Worm (Caenorhabditis elegans) whole organism, L4 larva: Measurements from ENCODE around the gene bbs-5.
A peak's percentile ranks its signal among the peaks of the same experiment; 100 is the strongest.

Experiments used
- F44E2.7 ChIP-seq: fragments of 200-800 bp; sonication (Bioruptor generic); IDR thresholded peaks from 2 replicates; pipeline ENCODE4 v2.1.2; 2022; ENCODE audit warnings: missing genetic modification characterization, missing compliant biosample characterization
- R02D3.7 ChIP-seq: fragments of 150-350 bp; sonication (generic microtip); optimal IDR thresholded peaks from 3 replicates; lab custom pipeline; 2014; ENCODE audit warnings: missing biosample characterization, missing genetic modification characterization
- T20F7.1 ChIP-seq: fragments of 200-800 bp; sonication (Bioruptor generic); optimal IDR thresholded peaks from 2 replicates; lab custom pipeline; 2018; ENCODE audit warnings: mild to moderate bottlenecking, missing genetic modification characterization, missing compliant biosample characterization
- Y48G9A.11 ChIP-seq: fragments of 200-800 bp; sonication (Bioruptor generic); IDR thresholded peaks from 2 replicates; pipeline ENCODE4 v1.3.6; 2022; ENCODE audit warnings: missing genetic modification reagents, missing genetic modification characterization, missing compliant biosample characterization
- Y5F2A.4 ChIP-seq: fragments of 200-800 bp; sonication (Bioruptor generic); optimal IDR thresholded peaks from 2 replicates; lab custom pipeline; 2018; ENCODE audit warnings: mild to moderate bottlenecking, missing genetic modification characterization, missing compliant biosample characterization
- aha-1 ChIP-seq: fragments of 150-350 bp; peaks from one replicate; lab custom pipeline; 2014; ENCODE audit warnings: missing biosample characterization, missing genetic modification characterization
- aly-2 ChIP-seq: sonication (generic microtip); optimal IDR thresholded peaks from 2 replicates; lab custom pipeline; 2018; ENCODE audit warnings: missing biosample characterization, missing genetic modification characterization
- attf-4 ChIP-seq: sonication (generic microtip); optimal IDR thresholded peaks from 3 replicates; lab custom pipeline; 2017; ENCODE audit warnings: missing biosample characterization, missing genetic modification characterization
- ceh-20 ChIP-seq: fragments of 200-800 bp; sonication (Bioruptor generic); IDR thresholded peaks from 2 replicates; pipeline ENCODE4 v1.3.6; 2022; ENCODE audit warnings: missing genetic modification reagents, missing genetic modification characterization, missing compliant biosample characterization
- ceh-28 ChIP-seq: fragments of 150-350 bp; optimal IDR thresholded peaks from 2 replicates; lab custom pipeline; 2014; ENCODE audit warnings: missing biosample characterization, missing genetic modification reagents, missing genetic modification characterization
- cey-2 ChIP-seq: sonication (generic microtip); optimal IDR thresholded peaks from 3 replicates; lab custom pipeline; 2017; ENCODE audit warnings: missing genetic modification characterization, mild to moderate bottlenecking, missing compliant biosample characterization, antibody characterized with exemption, borderline replicate concordance; ENCODE audit not compliant: insufficient read depth
- ctbp-1 ChIP-seq: fragments of 200-800 bp; sonication (Bioruptor generic); IDR thresholded peaks from 2 replicates; pipeline ENCODE4 v1.3.6; 2022; ENCODE audit warnings: missing genetic modification reagents, missing genetic modification characterization, missing compliant biosample characterization
- daf-12 ChIP-seq: fragments of 150-350 bp; optimal IDR thresholded peaks from 2 replicates; lab custom pipeline; 2014; ENCODE audit warnings: missing biosample characterization, missing genetic modification reagents, missing genetic modification characterization
- daf-19 ChIP-seq: fragments of 200-800 bp; sonication (Bioruptor generic); conservative IDR thresholded peaks from 2 replicates; pipeline ENCODE4 v1.3.6; 2022; ENCODE audit warnings: missing genetic modification characterization, missing compliant biosample characterization
- dpl-1 ChIP-seq: fragments of 150-350 bp; optimal IDR thresholded peaks from 2 replicates; lab custom pipeline; 2014; ENCODE audit warnings: missing biosample characterization, missing genetic modification reagents, missing genetic modification characterization
- egl-27 ChIP-seq: sonication (generic microtip); optimal IDR thresholded peaks from 3 replicates; lab custom pipeline; 2017; ENCODE audit warnings: missing biosample characterization, missing genetic modification reagents, missing genetic modification characterization
- fos-1 ChIP-seq: fragments of 150-350 bp; optimal IDR thresholded peaks from 2 replicates; lab custom pipeline; 2014; ENCODE audit warnings: missing biosample characterization, missing genetic modification characterization
- hlh-11 ChIP-seq: fragments of 200-800 bp; sonication (Bioruptor generic); optimal IDR thresholded peaks from 2 replicates; lab custom pipeline; 2018; ENCODE audit warnings: mild to moderate bottlenecking, missing genetic modification characterization, missing compliant biosample characterization
- hlh-30 ChIP-seq: sonication (generic microtip); optimal IDR thresholded peaks from 2 replicates; lab custom pipeline; 2017; ENCODE audit warnings: antibody characterized with exemption, mild to moderate bottlenecking, missing genetic modification characterization, missing compliant biosample characterization; ENCODE audit not compliant: insufficient read depth
- jun-1 ChIP-seq: fragments of 150-350 bp; optimal IDR thresholded peaks from 2 replicates; lab custom pipeline; 2014; ENCODE audit warnings: missing biosample characterization, missing genetic modification reagents, missing genetic modification characterization
- lim-7 ChIP-seq: fragments of 200-800 bp; sonication (Bioruptor generic); IDR thresholded peaks from 2 replicates; pipeline ENCODE4 v1.3.6; 2022; ENCODE audit warnings: missing genetic modification characterization, missing compliant biosample characterization
- lin-13 ChIP-seq: fragments of 150-350 bp; optimal IDR thresholded peaks from 2 replicates; lab custom pipeline; 2014; ENCODE audit warnings: missing biosample characterization, missing genetic modification reagents, missing genetic modification characterization
- lin-15B ChIP-seq: fragments of 150-350 bp; sonication (generic microtip); optimal IDR thresholded peaks from 3 replicates; lab custom pipeline; 2014; ENCODE audit warnings: missing biosample characterization, missing genetic modification characterization
- lin-29 ChIP-seq: fragments of 200-800 bp; sonication (Bioruptor generic); IDR thresholded peaks from 2 replicates; pipeline ENCODE4 v1.3.6; 2022; ENCODE audit warnings: missing genetic modification reagents, missing genetic modification characterization, missing compliant biosample characterization
- lir-3 ChIP-seq: sonication (generic microtip); optimal IDR thresholded peaks from 2 replicates; lab custom pipeline; 2016; ENCODE audit warnings: mild to moderate bottlenecking, missing genetic modification characterization, missing compliant biosample characterization
- madf-9 ChIP-seq: fragments of 200-800 bp; sonication (Bioruptor generic); conservative IDR thresholded peaks from 2 replicates; pipeline ENCODE4 v1.3.6; 2022; ENCODE audit warnings: missing genetic modification reagents, missing genetic modification characterization, missing compliant biosample characterization
- mdl-1 ChIP-seq, 2 experiments: fragments of 150-350 bp in 1 of 2; sonication (generic microtip) in 1 of 2; optimal IDR thresholded peaks; 2 replicates each; lab custom pipeline; 2014 to 2017; ENCODE audit warnings: missing biosample characterization in 2 of 2, missing genetic modification characterization in 2 of 2
- mdt-29 ChIP-seq: fragments of 200-800 bp; sonication (Bioruptor generic); IDR thresholded peaks from 2 replicates; pipeline ENCODE4 v1.3.6; 2022; ENCODE audit warnings: missing genetic modification reagents, missing genetic modification characterization, missing compliant biosample characterization
- mep-1 ChIP-seq: fragments of 150-350 bp; sonication (generic microtip); optimal IDR thresholded peaks from 3 replicates; lab custom pipeline; 2014; ENCODE audit warnings: missing biosample characterization, missing genetic modification characterization
- mes-2 ChIP-seq: sonication (generic microtip); optimal IDR thresholded peaks from 2 replicates; lab custom pipeline; 2016; ENCODE audit warnings: missing genotype, mild to moderate bottlenecking, missing genetic modification characterization, missing compliant biosample characterization; ENCODE audit not compliant: poor library complexity, severe bottlenecking
- mxl-3 ChIP-seq: fragments of 200-800 bp; sonication (Bioruptor generic); optimal IDR thresholded peaks from 2 replicates; lab custom pipeline; 2018; ENCODE audit warnings: mild to moderate bottlenecking, missing genetic modification characterization, missing compliant biosample characterization
- nhr-11 ChIP-seq: fragments of 150-350 bp; optimal IDR thresholded peaks from 2 replicates; lab custom pipeline; 2014; ENCODE audit warnings: missing biosample characterization, missing genetic modification characterization
- nhr-111 ChIP-seq: fragments of 200-800 bp; sonication (Bioruptor generic); optimal IDR thresholded peaks from 2 replicates; lab custom pipeline; 2018; ENCODE audit warnings: mild to moderate bottlenecking, missing genetic modification characterization, missing compliant biosample characterization
- nhr-237 ChIP-seq: sonication (generic microtip); optimal IDR thresholded peaks from 2 replicates; lab custom pipeline; 2017; ENCODE audit warnings: missing biosample characterization, missing genetic modification characterization
- nhr-28 ChIP-seq: fragments of 150-350 bp; optimal IDR thresholded peaks from 2 replicates; lab custom pipeline; 2014; ENCODE audit warnings: missing biosample characterization, missing genetic modification characterization
- nhr-41 ChIP-seq: fragments of 200-800 bp; sonication (Bioruptor generic); IDR thresholded peaks from 2 replicates; pipeline ENCODE4 v1.3.6; 2022; ENCODE audit warnings: missing genetic modification reagents, missing genetic modification characterization, missing compliant biosample characterization
- nhr-42 ChIP-seq: fragments of 200-800 bp; sonication (Bioruptor generic); IDR thresholded peaks from 2 replicates; pipeline ENCODE4 v1.3.6; 2022; ENCODE audit warnings: missing genetic modification characterization, missing compliant biosample characterization
- nhr-48 ChIP-seq: sonication (generic microtip); optimal IDR thresholded peaks from 2 replicates; lab custom pipeline; 2016; ENCODE audit warnings: mild to moderate bottlenecking, missing genetic modification characterization, missing compliant biosample characterization
- nhr-6 ChIP-seq: fragments of 150-350 bp; optimal IDR thresholded peaks from 2 replicates; lab custom pipeline; 2014; ENCODE audit warnings: missing biosample characterization, missing genetic modification characterization
- pha-4 ChIP-seq, 2 experiments: fragments of 150-350 bp in 1 of 2; fragments of 200-800 bp in 1 of 2; sonication (Bioruptor generic) in 1 of 2; IDR thresholded peaks in 1 of 2; optimal IDR thresholded peaks in 1 of 2; 2 replicates each; pipeline versions ENCODE4 v1.3.6 to Lab custom; 2014 to 2022; ENCODE audit warnings: missing genetic modification characterization in 2 of 2, missing genetic modification reagents in 2 of 2, missing biosample characterization in 1 of 2, missing compliant biosample characterization in 1 of 2
- pqm-1 ChIP-seq: sonication (generic microtip); optimal IDR thresholded peaks from 2 replicates; lab custom pipeline; 2017; ENCODE audit warnings: missing biosample characterization, missing genetic modification characterization
- rbr-2 ChIP-seq: sonication (generic microtip); optimal IDR thresholded peaks from 2 replicates; lab custom pipeline; 2016; ENCODE audit warnings: missing genotype, missing genetic modification characterization, missing compliant biosample characterization
- sdz-12 ChIP-seq: fragments of 200-800 bp; sonication (Bioruptor generic); optimal IDR thresholded peaks from 2 replicates; lab custom pipeline; 2018; ENCODE audit warnings: mild to moderate bottlenecking, missing genetic modification characterization, missing compliant biosample characterization
- snpc-1.2 ChIP-seq: fragments of 200-800 bp; sonication (Bioruptor generic); IDR thresholded peaks from 2 replicates; pipeline ENCODE4 v1.3.6; 2022; ENCODE audit warnings: missing genetic modification reagents, missing genetic modification characterization, missing compliant biosample characterization
- snpc-4 ChIP-seq: fragments of 150-350 bp; optimal IDR thresholded peaks from 2 replicates; lab custom pipeline; 2014; ENCODE audit warnings: missing biosample characterization, missing genetic modification characterization
- spr-1 ChIP-seq: sonication (generic microtip); optimal IDR thresholded peaks from 2 replicates; lab custom pipeline; 2016; ENCODE audit warnings: mild to moderate bottlenecking, missing genetic modification characterization, missing compliant biosample characterization
- spr-3 ChIP-seq: fragments of 200-800 bp; sonication (Bioruptor generic); optimal IDR thresholded peaks from 2 replicates; lab custom pipeline; 2018; ENCODE audit warnings: mild to moderate bottlenecking, missing genetic modification characterization, missing compliant biosample characterization
- tra-1 ChIP-seq: fragments of 200-800 bp; sonication (Bioruptor generic); IDR thresholded peaks from 2 replicates; pipeline ENCODE4 v1.3.6; 2022; ENCODE audit warnings: missing genetic modification reagents, missing genetic modification characterization, missing compliant biosample characterization
- zag-1 ChIP-seq: fragments of 150-350 bp; optimal IDR thresholded peaks from 2 replicates; lab custom pipeline; 2014; ENCODE audit warnings: missing biosample characterization, missing genetic modification characterization
- zip-11 ChIP-seq: fragments of 200-800 bp; sonication (Bioruptor generic); IDR thresholded peaks from 2 replicates; pipeline ENCODE4 v1.3.6; 2022; ENCODE audit warnings: missing genetic modification characterization, missing compliant biosample characterization
- zip-2 ChIP-seq: fragments of 150-350 bp; optimal IDR thresholded peaks from 2 replicates; lab custom pipeline; 2014; ENCODE audit warnings: missing biosample characterization, missing genetic modification characterization

The bbs-5 gene

ce11 chrIII:10270778-10271307, 9.3 kb upstream of the bbs-5 start, which contains the start of gene cnk-1 (continued):
- TF ChIP-seq daf-12 (tag; lab: Kevin White, UChicago) (no peak), lin-15B (tag; lab: Kevin White, UChicago) (peak; percentile 15), daf-19 (GFP tag; lab: Robert Waterston, UW) (no peak), nhr-41 (peak; percentile 74; the same call in 1 of the 2 replicates), lin-13 (GFP tag; lab: Kevin White, UChicago) (peak; percentile 51), aha-1 (tag; lab: Kevin White, UChicago) (peak; percentile 26), mdt-29 (GFP tag; lab: Robert Waterston, UW) (peak; percentile 94), nhr-11 (peak; percentile 1), R02D3.7 (tag; lab: Kevin White, UChicago) (peak; percentile 36), lir-3 (tag; lab: Kevin White, UChicago) (no peak), aly-2 (tag; lab: Kevin White, UChicago) (no peak), ctbp-1 (peak; percentile 97), zag-1 (tag; lab: Kevin White, UChicago) (no peak), nhr-6 (peak; percentile 43), mep-1 (tag; lab: Kevin White, UChicago) (peak; percentile 42), rbr-2 (tag; lab: Kevin White, UChicago) (peak; percentile 86), zip-2 (tag; lab: Kevin White, UChicago) (no peak), madf-9 (GFP tag; lab: Robert Waterston, UW) (peak; percentile 99), hlh-11 (tag; lab: Kevin White, UChicago) (peak; percentile 69), zip-11 (GFP tag; lab: Robert Waterston, UW) (no peak), nhr-28 (tag; lab: Kevin White, UChicago) (no peak), mxl-3 (GFP tag; lab: Kevin White, UChicago) (peak; percentile 85), lim-7 (no peak; the same call in 1 of the 2 replicates), snpc-4 (tag; lab: Kevin White, UChicago) (no peak), lin-29 (GFP tag; lab: Robert Waterston, UW) (peak; percentile 87), dpl-1 (GFP tag; lab: Kevin White, UChicago) (peak; percentile 52), egl-27 (no peak), cey-2 (tag; lab: Kevin White, UChicago) (no peak), sdz-12 (GFP tag; lab: Kevin White, UChicago) (peak; percentile 74), mdl-1 (tag; optimal IDR thresholded peaks at IDR 0.05; lab: Kevin White, UChicago) (no peak), Y48G9A.11 (GFP tag; lab: Robert Waterston, UW) (peak; percentile 96), pha-4 (GFP tag; IDR thresholded peaks at IDR 0.05; lab: Robert Waterston, UW) (peak; percentile 95), pha-4 (tag; optimal IDR thresholded peaks at IDR 0.05; lab: Kevin White, UChicago) (no peak), nhr-42 (GFP tag; lab: Robert Waterston, UW) (peak; percentile 97), jun-1 (tag; lab: Kevin White, UChicago) (no peak), Y5F2A.4 (no peak), nhr-237 (tag; lab: Kevin White, UChicago) (no peak), fos-1 (tag; lab: Kevin White, UChicago) (no peak), mes-2 (tag; lab: Kevin White, UChicago) (peak; percentile 99), T20F7.1 (GFP tag; lab: Kevin White, UChicago) (no peak), hlh-30 (tag; lab: Kevin White, UChicago) (peak; percentile 66), pqm-1 (no peak), spr-1 (no peak), nhr-48 (tag; lab: Kevin White, UChicago) (peak; percentile 37), spr-3 (GFP tag; lab: Kevin White, UChicago) (peak; percentile 44), F44E2.7 (GFP tag; lab: Robert Waterston, UW) (no peak), attf-4 (tag; lab: Kevin White, UChicago) (no peak), nhr-111 (GFP tag; lab: Kevin White, UChicago) (no peak), tra-1 (GFP tag; lab: Robert Waterston, UW) (peak; percentile 99), snpc-1.2 (peak; percentile 88), ceh-20 (GFP tag; lab: Robert Waterston, UW) (peak; percentile 98), ceh-28 (no peak)
